Worm (Caenorhabditis elegans) whole organism, L4/young adult: Measurements from ENCODE around the gene F17C11.6.

Source experiments
- W03F9.2 ChIP-seq: fragments of 150-350 bp; optimal IDR thresholded peaks from 2 replicates; lab custom pipeline; 2014; ENCODE audit warnings: missing biosample characterization, missing genetic modification characterization
- dao-5 ChIP-seq: sonication (generic microtip); optimal IDR thresholded peaks from 2 replicates; lab custom pipeline; 2016; ENCODE audit warnings: missing genotype, missing genetic modification characterization, moderate library complexity, missing compliant biosample characterization
- him-1 ChIP-seq: sonication (generic microtip); optimal IDR thresholded peaks from 2 replicates; lab custom pipeline; 2016; ENCODE audit warnings: missing genotype, missing genetic modification reagents, missing genetic modification characterization, missing compliant biosample characterization

F17C11.6 gene

DNA sequence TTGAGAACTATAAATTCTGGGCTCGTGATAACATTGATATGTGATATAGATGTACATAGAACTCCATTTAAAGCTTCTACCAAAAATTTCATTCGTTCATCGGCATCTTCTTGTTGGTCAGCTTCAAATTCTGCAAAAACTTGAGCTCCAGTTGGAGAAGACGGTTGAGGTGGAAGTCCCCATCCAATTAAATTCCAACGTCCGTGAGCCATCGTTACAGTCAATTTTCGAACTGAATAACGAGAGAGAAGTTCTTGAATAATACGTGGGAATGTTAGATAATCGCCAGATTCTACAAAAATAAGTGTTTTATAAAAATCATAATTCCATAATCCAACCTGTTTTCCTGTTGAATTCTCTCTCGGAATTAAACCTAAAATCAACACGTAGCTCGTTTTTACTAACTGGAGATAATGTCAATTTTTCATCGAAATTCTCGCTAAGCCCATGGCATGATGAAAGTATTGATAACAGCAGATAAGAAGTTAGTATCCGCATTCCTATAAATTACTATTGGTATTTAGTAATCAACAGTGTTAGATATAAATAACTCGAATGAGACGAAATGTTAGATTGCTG, 3.5 kb downstream of the F17C11.6 start, which contains the start of gene pigt-1:
Gene pigt-1, minus strand, starts transcription at position 500 of the 579 bp plus-strand sequence.
- TF ChIP-seq him-1 (tag; lab: Kevin White, UChicago) (no peak), W03F9.2 (tag; lab: Kevin White, UChicago) (peak; percentile 11), dao-5 (no peak)

DNA sequence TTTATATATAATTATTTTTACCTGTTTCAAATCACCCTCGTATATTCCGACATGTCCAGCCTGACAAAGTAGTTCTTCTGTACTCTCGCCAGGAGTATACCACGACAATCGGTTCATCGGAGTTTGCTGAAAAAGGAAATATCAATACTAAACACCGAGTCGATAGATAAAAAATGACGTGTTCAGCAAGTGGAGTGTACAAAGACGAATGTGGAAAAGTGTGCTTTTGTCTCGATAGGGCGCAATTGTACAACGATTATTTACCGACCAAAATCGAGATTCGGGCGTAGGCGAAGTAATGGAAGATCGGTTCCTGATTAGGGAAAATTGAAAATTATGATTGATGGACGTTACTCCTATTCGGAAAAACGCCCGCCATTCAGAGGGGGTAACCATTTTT, 5.6 kb downstream of the F17C11.6 start, which contains the start of gene vps-36:
Gene vps-36, minus strand, starts transcription at position 126 of the 400 bp plus-strand sequence.
- TF ChIP-seq dao-5 (no peak), him-1 (tag; lab: Kevin White, UChicago) (no peak), W03F9.2 (tag; lab: Kevin White, UChicago) (no peak)

DNA sequence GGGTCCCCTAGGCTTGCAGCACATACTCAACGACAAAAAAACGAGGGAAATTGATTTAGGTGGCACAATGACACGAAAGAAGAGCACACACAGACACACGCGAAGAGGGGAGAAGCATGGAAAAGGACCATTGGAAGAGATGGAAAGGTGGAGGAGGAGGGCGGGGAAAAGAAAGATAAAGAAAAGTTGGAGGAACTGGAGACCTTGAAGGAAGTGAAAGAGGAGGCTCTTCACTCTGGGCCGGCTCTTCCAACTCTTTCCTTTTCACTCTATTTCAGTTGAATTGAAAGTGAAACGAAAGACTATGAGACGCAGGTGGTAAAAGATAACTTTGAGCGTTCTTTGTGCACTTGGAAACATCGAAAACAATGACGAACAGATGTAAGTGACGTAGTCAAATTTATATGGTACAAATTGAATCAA, 6.5 kb downstream of the F17C11.6 start:
- TF ChIP-seq dao-5 (no peak), him-1 (tag; lab: Kevin White, UChicago) (peak; percentile 73), W03F9.2 (tag; lab: Kevin White, UChicago) (peak; percentile 42)

DNA sequence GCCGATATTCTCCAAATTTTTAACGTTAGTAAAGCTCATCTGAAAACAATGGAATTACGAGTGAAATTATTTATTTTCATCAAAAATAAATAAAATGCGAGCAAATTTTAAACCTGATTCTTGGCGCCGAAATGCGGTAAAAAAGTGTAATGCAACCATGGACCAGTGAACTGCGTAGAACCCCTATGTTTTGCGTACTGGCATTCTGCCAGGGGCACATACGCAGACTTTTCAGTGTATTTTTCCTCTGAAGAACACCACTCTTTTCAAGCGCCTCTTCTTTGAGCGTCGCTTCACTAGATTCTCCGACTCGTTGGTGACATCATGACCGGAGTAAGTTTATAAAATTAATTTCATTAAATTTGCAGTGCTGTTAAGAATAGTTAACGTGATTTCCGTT, 10.6 kb downstream of the F17C11.6 start, which contains the start of the genes ctf-4 and eef-1G:
Gene ctf-4, minus strand, starts transcription at position 39 of the 400 bp plus-strand sequence.
Gene eef-1G, plus strand, starts transcription at position 219 of the 400 bp plus-strand sequence.
- TF ChIP-seq him-1 (tag; lab: Kevin White, UChicago) (peak; percentile 89), dao-5 (no peak), W03F9.2 (tag; lab: Kevin White, UChicago) (peak; percentile 97)

DNA sequence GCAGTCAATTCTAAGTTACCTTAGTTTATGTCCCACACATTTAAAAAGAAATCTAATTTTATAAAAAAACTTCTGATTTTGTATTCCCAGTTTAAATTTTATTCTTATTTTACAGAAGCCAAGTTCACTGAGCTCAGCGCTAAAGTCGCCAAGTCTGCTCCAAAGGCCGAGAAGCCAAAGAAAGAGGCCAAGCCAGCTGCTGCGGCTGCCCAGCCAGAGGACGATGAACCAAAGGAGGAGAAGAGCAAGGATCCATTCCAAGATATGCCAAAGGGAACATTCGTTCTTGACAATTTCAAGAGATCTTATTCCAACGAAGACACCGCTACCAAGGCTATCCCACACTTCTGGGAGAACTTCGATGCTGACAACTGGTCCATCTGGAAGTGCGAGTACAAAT, 12.0 kb downstream of the F17C11.6 start:
- TF ChIP-seq dao-5 (no peak), W03F9.2 (tag; lab: Kevin White, UChicago) (no peak), him-1 (tag; lab: Kevin White, UChicago) (no peak)

DNA sequence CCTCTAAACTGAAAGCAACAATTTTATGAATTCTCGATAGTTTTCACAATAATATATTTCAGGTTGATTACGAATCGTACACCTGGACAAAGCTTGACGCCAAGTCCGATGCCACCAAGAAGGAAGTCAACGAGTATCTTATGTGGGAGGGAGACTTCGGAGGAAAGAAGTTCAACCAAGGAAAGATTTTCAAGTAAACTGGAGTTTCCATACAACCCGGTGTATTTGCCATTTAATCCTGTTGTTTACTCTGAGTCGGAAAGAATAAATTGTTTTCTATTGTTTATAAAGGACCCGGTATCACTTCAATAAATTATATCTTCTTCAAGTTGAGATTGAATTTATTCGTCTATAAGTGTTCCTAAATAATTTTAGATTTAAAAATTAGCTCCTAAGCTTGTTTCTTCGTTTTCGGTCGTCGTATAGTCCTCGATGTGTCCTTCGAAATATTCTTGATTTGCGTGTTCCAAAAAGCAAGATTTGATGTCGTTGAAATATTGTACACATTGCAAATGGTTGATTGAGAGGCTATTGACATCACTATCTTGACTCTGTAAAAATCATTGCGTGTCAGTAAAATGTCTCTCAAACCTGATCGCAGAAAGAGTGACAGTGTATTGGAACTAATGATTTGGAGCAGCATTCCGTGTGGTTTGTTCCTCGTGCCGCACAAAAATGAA, 12.8 kb downstream of the F17C11.6 start:
- TF ChIP-seq W03F9.2 (tag; lab: Kevin White, UChicago) (no peak), him-1 (tag; lab: Kevin White, UChicago) (no peak), dao-5 (no peak)

DNA sequence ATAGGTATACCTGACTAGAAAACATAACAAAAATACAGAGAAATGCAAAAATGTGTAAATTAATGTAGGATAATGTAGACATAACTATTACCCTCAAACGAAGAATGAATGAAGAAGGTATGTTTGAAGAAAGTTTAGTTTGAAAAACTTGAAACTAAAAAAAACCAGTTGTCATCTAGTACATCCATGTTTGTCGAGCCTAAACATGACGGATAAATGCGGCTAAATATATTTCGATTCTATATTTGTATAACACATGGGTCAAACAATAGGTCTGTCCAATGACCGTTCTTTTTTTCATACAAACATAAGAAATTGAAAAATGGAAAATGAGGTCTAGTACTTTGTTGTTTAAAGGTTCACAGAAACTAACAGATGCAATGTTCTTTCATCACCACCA, 15.1 kb downstream of the F17C11.6 start, which contains the start of gene F17C11.22:
Gene F17C11.22, minus strand, starts transcription at position 101 of the 400 bp plus-strand sequence.
- TF ChIP-seq dao-5, result no peak
- TF ChIP-seq W03F9.2 (tag; lab: Kevin White, UChicago), result no peak
- no peak for TF ChIP-seq him-1 (tag; lab: Kevin White, UChicago)

DNA sequence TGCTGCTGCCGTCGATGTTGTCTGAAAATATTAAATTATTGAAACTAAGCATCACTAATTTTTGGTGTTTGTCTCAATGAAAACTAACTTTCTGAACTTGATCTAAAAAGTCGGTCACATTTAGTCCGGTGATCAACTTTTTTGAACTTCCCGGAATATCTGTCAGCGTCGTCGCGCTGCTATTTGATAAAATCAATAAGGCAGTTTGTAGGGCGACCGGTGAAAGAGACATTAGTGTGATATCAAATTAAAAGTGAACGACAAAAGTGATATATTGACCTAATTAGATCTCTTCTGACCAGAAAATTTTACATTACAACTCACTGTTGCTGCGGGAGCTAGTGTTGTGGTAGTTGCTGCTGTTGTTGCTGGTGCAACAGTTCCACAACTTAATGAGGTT, 16.0 kb downstream of the F17C11.6 start:
- TF ChIP-seq W03F9.2 (tag; lab: Kevin White, UChicago) (no peak), dao-5 (no peak), him-1 (tag; lab: Kevin White, UChicago) (no peak)

DNA sequence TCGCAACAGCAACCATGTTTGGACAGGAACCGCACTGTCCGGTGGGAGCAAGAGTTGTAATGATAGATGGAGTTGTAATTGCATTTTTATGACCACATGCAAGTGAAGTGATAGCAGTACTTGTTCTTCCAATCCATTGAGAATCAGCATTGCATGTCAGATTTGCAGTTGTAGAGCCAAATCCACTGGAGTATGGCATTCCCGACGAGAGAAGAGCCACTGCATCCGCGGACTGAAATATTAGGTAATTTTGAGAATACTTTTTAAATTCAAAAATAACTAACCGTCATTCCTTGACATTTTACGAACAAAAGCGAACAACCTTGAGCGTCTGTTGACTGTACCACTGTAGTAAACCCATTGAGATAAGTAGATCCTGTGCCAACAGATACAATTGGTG, 20.2 kb downstream of the F17C11.6 start:
- no peak for TF ChIP-seq dao-5
- TF ChIP-seq him-1 (tag; lab: Kevin White, UChicago), result no peak
- TF ChIP-seq W03F9.2 (tag; lab: Kevin White, UChicago), result no peak

DNA sequence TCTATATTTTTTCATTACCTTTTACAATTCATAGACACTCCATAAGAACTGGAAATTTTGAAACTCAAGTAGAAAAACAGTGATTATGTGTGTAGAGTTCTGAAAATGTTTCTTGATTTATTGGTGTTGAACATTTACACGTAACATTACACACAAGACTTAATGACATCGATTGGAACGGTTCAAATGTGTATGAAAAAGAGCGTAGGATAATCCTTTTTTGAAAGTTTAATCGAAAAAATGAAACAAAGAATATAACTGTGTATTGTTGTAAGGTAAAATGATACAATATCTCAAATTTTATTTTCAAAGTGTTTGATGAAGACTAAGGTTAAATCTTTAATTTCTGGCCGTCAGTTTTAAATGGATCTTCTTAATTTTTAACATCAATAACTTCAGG, 26.2 kb downstream of the F17C11.6 start, which contains the start of gene fig-1:
Gene fig-1, minus strand, starts transcription at position 101 of the 400 bp plus-strand sequence.
- TF ChIP-seq dao-5 (no peak), W03F9.2 (tag; lab: Kevin White, UChicago) (no peak), him-1 (tag; lab: Kevin White, UChicago) (no peak)

DNA sequence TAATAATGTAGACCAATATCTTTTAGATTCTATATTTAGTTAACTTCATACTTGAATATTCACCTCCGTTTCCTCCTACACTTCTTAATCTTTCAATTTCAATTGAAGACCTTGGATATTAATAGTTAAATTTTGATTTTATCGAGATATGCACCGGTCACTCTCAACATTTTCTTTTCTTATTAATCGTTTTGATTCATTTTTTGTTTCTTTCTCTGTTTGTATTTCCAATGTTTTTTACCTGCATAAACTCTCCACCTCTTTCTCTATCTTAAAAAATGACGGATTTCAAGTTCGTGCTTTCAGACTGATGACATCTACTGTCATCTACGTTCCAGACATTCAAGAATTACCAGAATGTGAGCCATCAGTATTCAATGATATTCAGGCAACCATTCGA, 36.9 kb downstream of the F17C11.6 start, which contains the start of gene frpr-9:
Gene frpr-9, plus strand, starts transcription at position 301 of the 400 bp plus-strand sequence.
- TF ChIP-seq W03F9.2 (tag; lab: Kevin White, UChicago) (no peak), him-1 (tag; lab: Kevin White, UChicago) (no peak), dao-5 (no peak)

DNA sequence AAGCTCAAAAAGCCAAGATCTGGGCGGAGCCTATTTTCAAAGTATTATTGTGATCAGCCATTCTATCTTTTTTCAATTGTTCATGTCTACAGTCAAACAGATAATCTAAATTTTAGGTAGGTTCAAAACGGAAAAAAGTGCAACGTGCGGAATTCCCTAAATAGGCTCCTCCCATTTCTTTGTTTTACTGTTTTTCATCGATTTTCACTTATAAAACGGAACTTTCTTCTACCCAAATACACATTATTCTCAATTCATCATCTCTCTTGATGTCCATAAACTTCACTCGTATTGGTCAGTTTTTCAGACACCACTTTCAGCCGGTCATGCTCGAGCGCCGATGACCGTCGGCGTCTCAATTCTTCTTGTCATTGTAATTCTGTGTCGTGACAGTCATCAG, 43.9 kb downstream of the F17C11.6 start, which contains the start of gene F53B7.7:
Gene F53B7.7, plus strand, starts transcription at position 301 of the 400 bp plus-strand sequence.
- TF ChIP-seq W03F9.2 (tag; lab: Kevin White, UChicago), result no peak
- no peak for TF ChIP-seq him-1 (tag; lab: Kevin White, UChicago)
- TF ChIP-seq dao-5, result no peak

DNA sequence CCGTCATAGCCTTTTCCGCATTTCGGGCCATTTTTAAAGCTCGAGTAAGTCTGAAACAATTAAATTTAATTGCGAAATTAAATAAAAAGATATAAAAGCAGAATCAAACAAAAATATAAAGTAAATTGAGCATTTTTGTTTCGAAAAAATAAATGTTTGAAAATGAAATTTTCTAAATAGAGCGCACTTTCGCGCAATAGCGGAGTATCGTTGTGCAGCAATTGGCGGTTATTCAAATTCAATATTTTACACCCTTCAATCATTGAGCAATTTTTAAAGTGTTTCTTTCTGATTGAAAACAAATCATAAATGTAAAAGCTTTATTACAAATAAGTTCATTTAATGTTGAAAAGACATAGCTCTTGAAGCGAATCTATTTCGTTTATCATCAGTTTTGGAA, 45.7 kb downstream of the F17C11.6 start, which contains the start of gene isy-1:
Gene isy-1, minus strand, starts transcription at position 50 of the 400 bp plus-strand sequence.
- no peak for TF ChIP-seq dao-5
- peak; percentile 59 for TF ChIP-seq W03F9.2 (tag; lab: Kevin White, UChicago)

DNA sequence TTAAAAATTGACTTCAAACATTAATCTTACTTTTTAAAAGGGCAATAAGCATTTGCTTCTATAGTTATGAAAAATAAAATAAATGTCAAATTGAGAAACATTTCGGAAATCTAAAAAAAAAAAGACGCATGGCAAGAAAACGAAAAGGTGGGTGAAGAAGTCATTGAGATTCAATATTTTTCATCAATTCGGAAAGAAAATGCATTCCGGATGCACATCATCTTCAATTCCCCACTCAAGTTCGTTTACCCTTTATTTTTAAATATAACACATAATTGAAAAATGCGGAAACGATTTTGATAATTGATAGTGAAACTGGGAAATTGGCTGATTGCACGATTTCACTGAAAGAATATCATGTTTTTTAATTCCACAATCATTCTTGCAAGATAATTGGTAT, 47.5 kb downstream of the F17C11.6 start, which contains the start of gene F53B7.4:
Gene F53B7.4, minus strand, starts transcription at position 101 of the 400 bp plus-strand sequence.
- TF ChIP-seq W03F9.2 (tag; lab: Kevin White, UChicago) (no peak), him-1 (tag; lab: Kevin White, UChicago) (no peak), dao-5 (no peak)
